Worm (Caenorhabditis elegans) whole organism, L4 larva: Measurements from ENCODE around the gene epi-1.

Source experiments
- R02D3.7 ChIP-seq: fragments of 150-350 bp; sonication (generic microtip); optimal IDR thresholded peaks from 3 replicates; lab custom pipeline; 2014; ENCODE audit warnings: missing biosample characterization, missing genetic modification characterization
- aly-2 ChIP-seq: sonication (generic microtip); optimal IDR thresholded peaks from 2 replicates; lab custom pipeline; 2018; ENCODE audit warnings: missing biosample characterization, missing genetic modification characterization
- ceh-44 ChIP-seq: fragments of 200-800 bp; sonication (Bioruptor generic); IDR thresholded peaks from 2 replicates; pipeline ENCODE4 v1.3.6; 2022; ENCODE audit warnings: missing genetic modification reagents, missing genetic modification characterization, missing compliant biosample characterization
- mep-1 ChIP-seq: fragments of 150-350 bp; sonication (generic microtip); optimal IDR thresholded peaks from 3 replicates; lab custom pipeline; 2014; ENCODE audit warnings: missing biosample characterization, missing genetic modification characterization
- php-3 ChIP-seq: fragments of 200-800 bp; sonication (Bioruptor generic); IDR thresholded peaks from 2 replicates; pipeline ENCODE4 v1.3.6; 2022; ENCODE audit warnings: missing genetic modification reagents, missing genetic modification characterization, missing compliant biosample characterization
- snpc-4 ChIP-seq: fragments of 150-350 bp; optimal IDR thresholded peaks from 2 replicates; lab custom pipeline; 2014; ENCODE audit warnings: missing biosample characterization, missing genetic modification characterization
- unc-39 ChIP-seq: sonication (generic microtip); optimal IDR thresholded peaks from 2 replicates; lab custom pipeline; 2017; ENCODE audit warnings: missing biosample characterization, missing genetic modification characterization
- unc-62 ChIP-seq, 3 experiments: fragments of 150-350 bp in 1 of 3; sonication (generic microtip); optimal IDR thresholded peaks in 2 of 3; peaks in 1 of 3; 1 replicate in 1 of 3; 2 replicates in 2 of 3; lab custom pipeline; 2014 to 2017; ENCODE audit warnings: missing biosample characterization in 3 of 3, missing genetic modification characterization in 3 of 3, missing genetic modification reagents in 3 of 3, missing genotype in 1 of 3

DNA sequence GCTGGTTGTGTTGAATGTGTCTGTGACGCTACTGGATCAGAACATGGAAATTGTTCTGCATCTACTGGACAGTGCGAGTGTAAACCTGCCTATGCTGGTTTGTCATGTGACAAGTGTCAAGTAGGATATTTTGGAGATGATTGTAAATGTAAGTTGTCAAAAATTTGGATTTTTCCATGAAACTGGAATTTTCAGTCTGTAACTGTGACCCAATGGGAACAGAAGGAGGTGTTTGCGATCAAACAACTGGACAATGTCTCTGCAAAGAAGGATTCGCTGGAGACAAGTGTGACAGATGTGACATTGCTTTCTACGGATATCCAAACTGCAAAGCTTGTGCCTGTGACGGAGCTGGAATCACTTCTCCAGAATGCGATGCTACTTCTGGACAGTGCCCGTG is 1.9 kb downstream of the epi-1 start:
- TF ChIP-seq R02D3.7 (tag; lab: Kevin White, UChicago) = no peak
- TF ChIP-seq unc-62 (GFP tag; optimal IDR thresholded peaks at IDR 0.05 in 1 of 2; lab: Kevin White, UChicago) = peak in 1 of 2 experiments; percentile 99
- TF ChIP-seq unc-62 (tag; optimal IDR thresholded peaks at IDR 0.05; lab: Kevin White, UChicago) = no peak
- no peak for TF ChIP-seq php-3 (GFP tag; lab: Robert Waterston, UW)
- TF ChIP-seq mep-1 (tag; lab: Kevin White, UChicago) = no peak
- no peak for TF ChIP-seq snpc-4 (tag; lab: Kevin White, UChicago)
- no peak for TF ChIP-seq unc-39 (tag; lab: Kevin White, UChicago)
- no peak for TF ChIP-seq ceh-44 (GFP tag; lab: Robert Waterston, UW)
- no peak for TF ChIP-seq aly-2 (tag; lab: Kevin White, UChicago)
